Fruit fly (Drosophila melanogaster) whole organism, embryonic: Measurements from ENCODE around the gene CG13086.

Source experiments
- BtbVII ChIP-seq: fragments of 200-800 bp; sonication (Bioruptor generic); optimal IDR thresholded peaks from 3 replicates; lab custom pipeline; 2017; ENCODE audit warnings: missing biosample characterization, mild to moderate bottlenecking, missing genetic modification characterization
- CG10959 ChIP-seq: fragments of 200-800 bp; sonication (Bioruptor generic); IDR thresholded peaks from 2 replicates; pipeline ENCODE4 v1.3.6; 2022; ENCODE audit warnings: missing biosample characterization, missing genetic modification characterization
- CG11456 ChIP-seq: fragments of 200-800 bp; sonication (Bioruptor generic); IDR thresholded peaks from 3 replicates; pipeline ENCODE4 v1.3.6; 2022; ENCODE audit warnings: missing biosample characterization, missing genetic modification characterization
- CG14965 ChIP-seq: fragments of 200-800 bp; sonication (Bioruptor generic); optimal IDR thresholded peaks from 2 replicates; lab custom pipeline; 2016; ENCODE audit warnings: missing biosample characterization, missing genetic modification characterization, borderline replicate concordance
- CG3838 ChIP-seq: fragments of 200-800 bp; sonication (Bioruptor generic); optimal IDR thresholded peaks from 3 replicates; lab custom pipeline; 2016; ENCODE audit warnings: missing biosample characterization, missing genetic modification characterization
- CG4360 ChIP-seq: fragments of 200-800 bp; sonication (Bioruptor generic); IDR thresholded peaks from 2 replicates; pipeline ENCODE4 v1.3.6; 2022; ENCODE audit warnings: missing biosample characterization, missing genetic modification characterization
- CG4424 ChIP-seq: fragments of 200-800 bp; sonication (Bioruptor generic); optimal IDR thresholded peaks from 3 replicates; lab custom pipeline; 2016; ENCODE audit warnings: missing biosample characterization, missing genetic modification characterization
- CG4730 ChIP-seq: fragments of 200-800 bp; sonication (Bioruptor generic); IDR thresholded peaks from 2 replicates; pipeline ENCODE4 v1.3.6; 2022; ENCODE audit warnings: missing biosample characterization, missing genetic modification characterization
- NFAT ChIP-seq: fragments of 200-800 bp; sonication (Bioruptor generic); IDR thresholded peaks from 2 replicates; pipeline ENCODE4 v1.3.6; 2022; ENCODE audit warnings: missing biosample characterization, missing genetic modification characterization
- fru ChIP-seq: fragments of >200 bp; optimal IDR thresholded peaks from 2 replicates; lab custom pipeline; 2017
- peb ChIP-seq: fragments of 200-800 bp; sonication (Bioruptor generic); IDR thresholded peaks from 2 replicates; pipeline ENCODE4 v1.3.6; 2022; ENCODE audit warnings: missing biosample characterization, missing genetic modification characterization
- stwl ChIP-seq: fragments of 200-800 bp; sonication (Bioruptor generic); optimal IDR thresholded peaks from 3 replicates; lab custom pipeline; 2018; ENCODE audit warnings: missing biosample characterization, mild to moderate bottlenecking, missing genetic modification characterization, moderate library complexity
- tna ChIP-seq: fragments of 200-800 bp; sonication (Bioruptor generic); IDR thresholded peaks from 2 replicates; pipeline ENCODE4 v1.3.6; 2022; ENCODE audit warnings: missing biosample characterization, missing genetic modification characterization; ENCODE audit not compliant: partially characterized antibody
- trh ChIP-seq: fragments of 200-800 bp; sonication (Bioruptor generic); optimal IDR thresholded peaks from 2 replicates; lab custom pipeline; 2016; ENCODE audit warnings: missing biosample characterization, missing genetic modification characterization

- TF ChIP-seq CG4424 (GFP tag; lab: Kevin White, UChicago) (no peak), CG14965 (no peak), trh (GFP tag; lab: Kevin White, UChicago) (no peak), peb (no peak), CG11456 (no peak), NFAT (GFP tag; lab: Robert Waterston, UW) (no peak), tna (no peak), stwl (tag; lab: Kevin White, UChicago) (no peak), fru (no peak), CG4730 (GFP tag; lab: Robert Waterston, UW) (no peak), BtbVII (GFP tag; lab: Kevin White, UChicago) (no peak), CG10959 (GFP tag; lab: Robert Waterston, UW) (no peak), CG4360 (GFP tag; lab: Robert Waterston, UW) (no peak), CG3838 (no peak)
These were observed 21.4 kb upstream of the CG13086 start for dm6 chr2L:19342767-19343166.
